Worm (Caenorhabditis elegans) whole organism, L2 larva: ENCODE results near the gene T27E4.7.

ENCODE experiments used
- C34F6.9 ChIP-seq: fragments of 150-350 bp; optimal IDR thresholded peaks from 2 replicates; lab custom pipeline; 2014; ENCODE audit warnings: missing biosample characterization, missing genetic modification characterization
- F13H6.1 ChIP-seq: sonication (generic microtip); optimal IDR thresholded peaks from 2 replicates; lab custom pipeline; 2016; ENCODE audit warnings: missing genetic modification characterization, missing compliant biosample characterization
- R02D3.7 ChIP-seq: fragments of 150-350 bp; optimal IDR thresholded peaks from 2 replicates; lab custom pipeline; 2014; ENCODE audit warnings: missing biosample characterization, missing genetic modification characterization
- Y55F3AM.14 ChIP-seq: fragments of 200-800 bp; sonication (Bioruptor generic); optimal IDR thresholded peaks from 2 replicates; lab custom pipeline; 2018; ENCODE audit warnings: mild to moderate bottlenecking, missing genetic modification characterization, missing compliant biosample characterization
- ZK546.5 ChIP-seq: sonication (generic microtip); optimal IDR thresholded peaks from 2 replicates; lab custom pipeline; 2017; ENCODE audit warnings: missing biosample characterization, missing genetic modification characterization
- alr-1 ChIP-seq: fragments of 150-350 bp; optimal IDR thresholded peaks from 2 replicates; lab custom pipeline; 2014; ENCODE audit warnings: missing biosample characterization, missing genetic modification characterization
- ama-1 ChIP-seq: fragments of 150-350 bp; optimal IDR thresholded peaks from 2 replicates; lab custom pipeline; 2018; ENCODE audit warnings: inconsistent platforms
- blmp-1 ChIP-seq: sonication (generic microtip); optimal IDR thresholded peaks from 2 replicates; lab custom pipeline; 2017; ENCODE audit warnings: missing genetic modification characterization, mild to moderate bottlenecking, missing compliant biosample characterization, antibody characterized with exemption, moderate library complexity; ENCODE audit not compliant: insufficient read depth
- ceh-16 ChIP-seq: fragments of 150-350 bp; optimal IDR thresholded peaks from 2 replicates; lab custom pipeline; 2014; ENCODE audit warnings: missing biosample characterization, missing genetic modification characterization
- ceh-82 ChIP-seq: fragments of 150-350 bp; optimal IDR thresholded peaks from 2 replicates; lab custom pipeline; 2014; ENCODE audit warnings: missing biosample characterization, missing genetic modification characterization
- crh-2 ChIP-seq: sonication (generic microtip); optimal IDR thresholded peaks from 2 replicates; lab custom pipeline; 2017; ENCODE audit warnings: missing biosample characterization, missing genetic modification characterization
- dmd-4 ChIP-seq: sonication (generic microtip); optimal IDR thresholded peaks from 2 replicates; lab custom pipeline; 2017; ENCODE audit warnings: missing biosample characterization, missing genetic modification characterization
- elt-1 ChIP-seq: fragments of 150-350 bp; optimal IDR thresholded peaks from 2 replicates; lab custom pipeline; 2014; ENCODE audit warnings: missing biosample characterization, missing genetic modification characterization
- elt-3 ChIP-seq: sonication (generic microtip); optimal IDR thresholded peaks from 2 replicates; lab custom pipeline; 2017; ENCODE audit warnings: missing biosample characterization, missing genetic modification characterization
- fos-1 ChIP-seq: fragments of 150-350 bp; optimal IDR thresholded peaks from 2 replicates; lab custom pipeline; 2014; ENCODE audit warnings: missing biosample characterization, missing genetic modification characterization
- gmeb-1 ChIP-seq: fragments of 150-350 bp; optimal IDR thresholded peaks from 2 replicates; lab custom pipeline; 2014; ENCODE audit warnings: missing biosample characterization, missing genetic modification characterization
- lin-11 ChIP-seq: fragments of 150-350 bp; sonication (generic microtip); optimal IDR thresholded peaks from 2 replicates; lab custom pipeline; 2014; ENCODE audit warnings: missing biosample characterization, missing genetic modification characterization, inconsistent platforms, mixed read lengths
- lin-13 ChIP-seq: fragments of 150-350 bp; optimal IDR thresholded peaks from 2 replicates; lab custom pipeline; 2014; ENCODE audit warnings: missing biosample characterization, missing genetic modification reagents, missing genetic modification characterization
- lin-39 ChIP-seq: fragments of 150-350 bp; optimal IDR thresholded peaks from 2 replicates; lab custom pipeline; 2014; ENCODE audit warnings: missing biosample characterization, missing genetic modification reagents, missing genetic modification characterization
- lsy-2 ChIP-seq, 2 experiments: fragments of 150-350 bp in 1 of 2; sonication (generic microtip) in 1 of 2; optimal IDR thresholded peaks; 2 replicates each; lab custom pipeline; 2014 to 2017; ENCODE audit warnings: missing biosample characterization in 2 of 2, missing genetic modification characterization in 2 of 2
- mab-5 ChIP-seq: fragments of 150-350 bp; optimal IDR thresholded peaks from 2 replicates; lab custom pipeline; 2014; ENCODE audit warnings: missing biosample characterization, missing genetic modification characterization
- mbf-1 ChIP-seq: sonication (generic microtip); optimal IDR thresholded peaks from 2 replicates; lab custom pipeline; 2017; ENCODE audit warnings: missing biosample characterization, missing genetic modification characterization
- mdl-1 ChIP-seq, 2 experiments: fragments of 150-350 bp in 1 of 2; sonication (generic microtip) in 1 of 2; optimal IDR thresholded peaks; 2 replicates each; lab custom pipeline; 2017; ENCODE audit warnings: missing biosample characterization in 2 of 2, missing genetic modification characterization in 2 of 2
- nhr-10 ChIP-seq: sonication (generic microtip); optimal IDR thresholded peaks from 2 replicates; lab custom pipeline; 2017; ENCODE audit warnings: missing biosample characterization, missing genetic modification characterization
- nhr-12 ChIP-seq: fragments of 150-350 bp; optimal IDR thresholded peaks from 2 replicates; lab custom pipeline; 2014; ENCODE audit warnings: missing biosample characterization, missing genetic modification characterization
- nhr-129 ChIP-seq: fragments of 150-350 bp; optimal IDR thresholded peaks from 2 replicates; lab custom pipeline; 2014; ENCODE audit warnings: missing biosample characterization, missing genetic modification characterization
- nhr-21 ChIP-seq: fragments of 150-350 bp; optimal IDR thresholded peaks from 2 replicates; lab custom pipeline; 2014; ENCODE audit warnings: missing biosample characterization, missing genetic modification characterization
- nhr-23 ChIP-seq: fragments of 150-350 bp; optimal IDR thresholded peaks from 2 replicates; lab custom pipeline; 2014; ENCODE audit warnings: missing biosample characterization, missing genetic modification reagents, missing genetic modification characterization
- nhr-237 ChIP-seq: fragments of 150-350 bp; optimal IDR thresholded peaks from 2 replicates; lab custom pipeline; 2014; ENCODE audit warnings: missing biosample characterization, missing genetic modification characterization
- nhr-25 ChIP-seq: fragments of 150-350 bp; sonication (generic microtip); optimal IDR thresholded peaks from 3 replicates; lab custom pipeline; 2014; ENCODE audit warnings: missing biosample characterization, missing genetic modification characterization
- nhr-6 ChIP-seq: fragments of 150-350 bp; optimal IDR thresholded peaks from 2 replicates; lab custom pipeline; 2014; ENCODE audit warnings: missing biosample characterization, missing genetic modification characterization
- nhr-77 ChIP-seq: fragments of 150-350 bp; optimal IDR thresholded peaks from 2 replicates; lab custom pipeline; 2014; ENCODE audit warnings: missing biosample characterization, missing genetic modification characterization
- skn-1 ChIP-seq: sonication (generic microtip); optimal IDR thresholded peaks from 2 replicates; lab custom pipeline; 2017; ENCODE audit warnings: missing biosample characterization, missing genetic modification characterization
- sma-3 ChIP-seq: sonication (generic microtip); optimal IDR thresholded peaks from 2 replicates; lab custom pipeline; 2016; ENCODE audit warnings: missing genetic modification reagents, missing genetic modification characterization, missing compliant biosample characterization
- sma-9 ChIP-seq, 2 experiments: fragments of 150-350 bp in 1 of 2; sonication (generic microtip) in 1 of 2; optimal IDR thresholded peaks; 2 replicates each; lab custom pipeline; 2014 to 2016; ENCODE audit warnings: missing genetic modification characterization in 2 of 2, mild to moderate bottlenecking in 1 of 2, missing biosample characterization in 1 of 2, missing compliant biosample characterization in 1 of 2, missing genetic modification reagents in 1 of 2, moderate library complexity in 1 of 2
- snpc-4 ChIP-seq: fragments of 150-350 bp; optimal IDR thresholded peaks from 2 replicates; lab custom pipeline; 2014; ENCODE audit warnings: missing biosample characterization, missing genetic modification characterization
- unc-39 ChIP-seq: fragments of 150-350 bp; optimal IDR thresholded peaks from 2 replicates; lab custom pipeline; 2014; ENCODE audit warnings: missing biosample characterization, missing genetic modification characterization
- unc-55 ChIP-seq: fragments of 150-350 bp; sonication (generic microtip); optimal IDR thresholded peaks from 3 replicates; lab custom pipeline; 2014; ENCODE audit warnings: missing biosample characterization, missing genetic modification reagents, missing genetic modification characterization
- unc-62 ChIP-seq: fragments of 150-350 bp; optimal IDR thresholded peaks from 2 replicates; lab custom pipeline; 2014; ENCODE audit warnings: missing biosample characterization, missing genetic modification reagents, missing genetic modification characterization
- zag-1 ChIP-seq: fragments of 150-350 bp; optimal IDR thresholded peaks from 2 replicates; lab custom pipeline; 2014; ENCODE audit warnings: missing biosample characterization, missing genetic modification characterization
- ztf-1 ChIP-seq: fragments of 200-800 bp; sonication (Bioruptor generic); conservative IDR thresholded peaks from 2 replicates; pipeline ENCODE4 v1.3.6; 2022; ENCODE audit warnings: missing genetic modification characterization, missing compliant biosample characterization
- ztf-11 ChIP-seq: sonication (generic microtip); optimal IDR thresholded peaks from 2 replicates; lab custom pipeline; 2017; ENCODE audit warnings: missing biosample characterization, missing genetic modification characterization
- ztf-4 ChIP-seq: fragments of 150-350 bp; optimal IDR thresholded peaks from 2 replicates; lab custom pipeline; 2014; ENCODE audit warnings: missing biosample characterization, missing genetic modification characterization

Gene T27E4.7

DNA sequence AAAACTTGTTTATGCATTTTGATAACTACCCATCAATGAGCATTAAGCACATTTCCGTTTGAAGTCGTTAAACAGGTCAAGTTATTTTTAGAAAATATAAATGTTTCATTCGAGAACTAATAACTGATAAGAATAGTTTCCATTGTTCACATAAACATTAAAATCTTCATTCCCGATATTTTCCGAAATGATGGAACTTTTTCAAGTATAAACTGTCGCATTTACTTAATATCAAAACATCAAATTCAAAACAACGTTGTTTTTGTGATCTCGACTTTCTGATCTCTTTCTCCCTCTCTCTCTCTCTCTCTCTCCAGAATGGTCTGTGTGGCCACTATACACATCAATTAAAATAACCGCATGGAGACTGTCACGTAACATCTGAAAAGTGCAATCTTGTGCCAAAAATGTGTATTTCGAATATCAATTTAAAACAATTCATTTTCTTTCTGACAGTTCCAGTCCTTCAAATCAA is 1.7 kb downstream of the T27E4.7 start:
- peak; percentile 19 for TF ChIP-seq ztf-4 (tag; lab: Kevin White, UChicago)
- TF ChIP-seq mbf-1 (tag; lab: Kevin White, UChicago): no peak
- peak; percentile 73 for TF ChIP-seq ama-1 (lab: Kevin White, UChicago)
- no peak for TF ChIP-seq Y55F3AM.14
- TF ChIP-seq mdl-1 (tag; optimal IDR thresholded peaks at IDR 0.05; lab: Kevin White, UChicago): peak in 1 of 2 experiments; percentile 6
- no peak for TF ChIP-seq nhr-77 (tag; lab: Kevin White, UChicago)
- TF ChIP-seq dmd-4: no peak
- no peak for TF ChIP-seq C34F6.9 (tag; lab: Kevin White, UChicago)
- TF ChIP-seq nhr-12 (tag; lab: Kevin White, UChicago): no peak
- TF ChIP-seq nhr-21 (tag; lab: Kevin White, UChicago): peak; percentile 13
- TF ChIP-seq gmeb-1 (tag; lab: Kevin White, UChicago): no peak
- no peak for TF ChIP-seq elt-1 (tag; lab: Kevin White, UChicago)
- peak; percentile 11 for TF ChIP-seq nhr-129 (tag; lab: Kevin White, UChicago)
- no peak for TF ChIP-seq mab-5 (tag; lab: Kevin White, UChicago)
- no peak for TF ChIP-seq unc-39 (tag; lab: Kevin White, UChicago)
- no peak for TF ChIP-seq ztf-1 (GFP tag; lab: Robert Waterston, UW)
- no peak for TF ChIP-seq fos-1 (tag; lab: Kevin White, UChicago)
- TF ChIP-seq ztf-11 (tag; lab: Kevin White, UChicago): no peak
- TF ChIP-seq ceh-16 (tag; lab: Kevin White, UChicago): no peak
- TF ChIP-seq skn-1 (tag; lab: Kevin White, UChicago): no peak
- TF ChIP-seq blmp-1 (tag; lab: Kevin White, UChicago): peak; percentile 7
- TF ChIP-seq nhr-23 (tag; lab: Kevin White, UChicago): no peak
- no peak for TF ChIP-seq nhr-10
- peak; percentile 36 for TF ChIP-seq nhr-6 (tag; lab: Kevin White, UChicago)
- TF ChIP-seq ZK546.5 (tag; lab: Kevin White, UChicago): no peak
- no peak for TF ChIP-seq zag-1 (tag; lab: Kevin White, UChicago)
- TF ChIP-seq snpc-4 (tag; lab: Kevin White, UChicago): no peak
- TF ChIP-seq sma-3 (GFP tag; lab: Kevin White, UChicago): peak; percentile 46
- no peak for TF ChIP-seq unc-55 (GFP tag; lab: Kevin White, UChicago)
- TF ChIP-seq lin-13: no peak
- no peak for TF ChIP-seq ceh-82 (tag; lab: Kevin White, UChicago)
- no peak for TF ChIP-seq nhr-237
- TF ChIP-seq elt-3 (tag; lab: Kevin White, UChicago): no peak
- TF ChIP-seq alr-1 (tag; lab: Kevin White, UChicago): no peak
- TF ChIP-seq lsy-2 (tag; optimal IDR thresholded peaks at IDR 0.05; lab: Kevin White, UChicago): peak in 1 of 2 experiments; percentile 37
- peak; percentile 38 for TF ChIP-seq crh-2 (tag; lab: Kevin White, UChicago)
- TF ChIP-seq nhr-25: peak; percentile 0
- no peak for TF ChIP-seq R02D3.7 (tag; lab: Kevin White, UChicago)
- no peak for TF ChIP-seq lin-11 (tag; lab: Kevin White, UChicago)
- peak; percentile 35 for TF ChIP-seq sma-9 (GFP tag; optimal IDR thresholded peaks at IDR 0.05; lab: Kevin White, UChicago)
- TF ChIP-seq sma-9 (tag; optimal IDR thresholded peaks at IDR 0.05; lab: Kevin White, UChicago): no peak
- no peak for TF ChIP-seq unc-62 (GFP tag; lab: Kevin White, UChicago)
- TF ChIP-seq lin-39 (tag; lab: Kevin White, UChicago): no peak

ce11 chrV:9073322-9074038 is 2.6 kb downstream of the T27E4.7 start, which contains the start of gene oac-50:
Gene oac-50, minus strand, starts transcription at chrV:9073540.
- TF ChIP-seq elt-1 (tag; lab: Kevin White, UChicago) (no peak), gmeb-1 (tag; lab: Kevin White, UChicago) (no peak), sma-9 (GFP tag; optimal IDR thresholded peaks at IDR 0.05; lab: Kevin White, UChicago) (peak; percentile 2), sma-9 (tag; optimal IDR thresholded peaks at IDR 0.05; lab: Kevin White, UChicago) (no peak), ztf-1 (GFP tag; lab: Robert Waterston, UW) (no peak), skn-1 (tag; lab: Kevin White, UChicago) (no peak), F13H6.1 (tag; lab: Kevin White, UChicago) (peak; percentile 27), snpc-4 (tag; lab: Kevin White, UChicago) (no peak)
